Worm (Caenorhabditis elegans): ENCODE data around the gene rnr-1.

ce11 chrIII:9191091-9191490 is 37.5 kb downstream of the rnr-1 start, which contains the start of gene cls-3:
- TF ChIP-seq hlh-6 (tag; optimal IDR thresholded peaks at IDR 0.05) (no peak), fkh-10 (GFP tag; optimal IDR thresholded peaks at IDR 0.05) (no peak), Y22D7AL.16 (tag; optimal IDR thresholded peaks at IDR 0.05) (no peak), sox-2 (GFP tag; IDR thresholded peaks at IDR 0.05) (no peak), tbx-2 (tag; optimal IDR thresholded peaks at IDR 0.05) (peak; percentile 41), K09A11.1 (tag; optimal IDR thresholded peaks at IDR 0.05; ENCODE audit: insufficient read depth) (no peak), odd-2 (tag; optimal IDR thresholded peaks at IDR 0.05) (no peak), pha-4 (tag; optimal IDR thresholded peaks at IDR 0.05) (no peak), dve-1 (tag; optimal IDR thresholded peaks at IDR 0.05) (no peak), pag-3 (tag; optimal IDR thresholded peaks at IDR 0.05; ENCODE audit: borderline replicate concordance) (no peak), hlh-8 (tag; optimal IDR thresholded peaks at IDR 0.05) (peak; percentile 71), ceh-22 (tag; optimal IDR thresholded peaks at IDR 0.05) (no peak), unc-55 (GFP tag; optimal IDR thresholded peaks at IDR 0.05) (no peak)

All from whole organism, late embryonic.